Worm (Caenorhabditis elegans): ENCODE measurements around the gene F42H10.6.

Gene F42H10.6

ce11 chrIII:8504176-8504763 is 24.0 kb upstream of the F42H10.6 start:
- TF ChIP-seq ttx-3 (tag; optimal IDR thresholded peaks at IDR 0.05) (no peak), pax-1 (tag; optimal IDR thresholded peaks at IDR 0.05) (no peak), ceh-31 (tag; optimal IDR thresholded peaks at IDR 0.05) (no peak), ceh-45 (GFP tag; IDR thresholded peaks at IDR 0.05) (no peak), tbx-7 (tag; optimal IDR thresholded peaks at IDR 0.05) (no peak), hlh-8 (tag; optimal IDR thresholded peaks at IDR 0.05) (no peak), ztf-16 (tag; optimal IDR thresholded peaks at IDR 0.05) (no peak), C08G9.2 (tag; optimal IDR thresholded peaks at IDR 0.05) (no peak), dve-1 (tag; optimal IDR thresholded peaks at IDR 0.05) (no peak), pha-2 (tag; optimal IDR thresholded peaks at IDR 0.05) (no peak), gmeb-2 (tag; optimal IDR thresholded peaks at IDR 0.05) (no peak), pqm-1 (tag; optimal IDR thresholded peaks at IDR 0.05) (no peak), pros-1 (tag; optimal IDR thresholded peaks at IDR 0.05) (no peak), ceh-18 (tag; optimal IDR thresholded peaks at IDR 0.05) (no peak), hlh-30 (tag; optimal IDR thresholded peaks at IDR 0.05; ENCODE audit: insufficient read depth) (no peak), Y22D7AL.16 (tag; optimal IDR thresholded peaks at IDR 0.05) (no peak), ceh-24 (tag; optimal IDR thresholded peaks at IDR 0.05) (no peak), ceh-22 (tag; optimal IDR thresholded peaks at IDR 0.05) (no peak)

ce11 chrIII:8503341-8503740 is 23.1 kb upstream of the F42H10.6 start:
- peak; percentile 34 for TF ChIP-seq nfya-1 (tag; optimal IDR thresholded peaks at IDR 0.05)
- peak; percentile 61 for TF ChIP-seq ceh-31 (tag; optimal IDR thresholded peaks at IDR 0.05)
- no peak for TF ChIP-seq fax-1 (tag; optimal IDR thresholded peaks at IDR 0.05)
- peak; percentile 10 for TF ChIP-seq pros-1 (tag; optimal IDR thresholded peaks at IDR 0.05)

- TF ChIP-seq hlh-15 (tag; optimal IDR thresholded peaks at IDR 0.05) = no peak
- TF ChIP-seq npax-4 (tag; optimal IDR thresholded peaks at IDR 0.05) = no peak
- TF ChIP-seq lim-6 (tag; optimal IDR thresholded peaks at IDR 0.05) = no peak
- TF ChIP-seq Y22D7AL.16 (tag; optimal IDR thresholded peaks at IDR 0.05) = no peak
- TF ChIP-seq nhr-11 (tag; optimal IDR thresholded peaks at IDR 0.05) = no peak
- no peak for TF ChIP-seq fax-1 (tag; optimal IDR thresholded peaks at IDR 0.05)
- TF ChIP-seq ceh-22 (tag; optimal IDR thresholded peaks at IDR 0.05) = no peak
- TF ChIP-seq ceh-18 (tag; optimal IDR thresholded peaks at IDR 0.05) = no peak
- TF ChIP-seq elt-4 (tag; optimal IDR thresholded peaks at IDR 0.05) = no peak
- no peak for TF ChIP-seq mec-3 (tag; optimal IDR thresholded peaks at IDR 0.05; ENCODE audit: borderline replicate concordance)
- no peak for TF ChIP-seq eyg-1 (tag; optimal IDR thresholded peaks at IDR 0.05)
- no peak for TF ChIP-seq T23F11.4 (GFP tag; optimal IDR thresholded peaks at IDR 0.05)
- TF ChIP-seq lin-11 (tag; optimal IDR thresholded peaks at IDR 0.05) = no peak
- TF ChIP-seq che-1 (tag; optimal IDR thresholded peaks at IDR 0.05) = no peak
- TF ChIP-seq odd-2 (tag; optimal IDR thresholded peaks at IDR 0.05) = no peak
- TF ChIP-seq K02D7.2 (tag; optimal IDR thresholded peaks at IDR 0.05) = no peak
- no peak for TF ChIP-seq hlh-30 (tag; optimal IDR thresholded peaks at IDR 0.05; ENCODE audit: insufficient read depth)
- TF ChIP-seq ahr-1 (tag; optimal IDR thresholded peaks at IDR 0.05) = no peak
- no peak for TF ChIP-seq ceh-31 (tag; optimal IDR thresholded peaks at IDR 0.05)
Observed at ce11 chrIII:8494708-8495107, 14.5 kb upstream of the F42H10.6 start, which contains the start of gene pac-1. Gene pac-1 (plus strand): TSS chrIII:8495008.

ce11 chrIII:8491945-8492344 is 11.7 kb upstream of the F42H10.6 start:
- TF ChIP-seq K02D7.2 (tag; optimal IDR thresholded peaks at IDR 0.05) (no peak), sox-4 (tag; optimal IDR thresholded peaks at IDR 0.05) (no peak), Y22D7AL.16 (tag; optimal IDR thresholded peaks at IDR 0.05) (no peak), lim-6 (tag; optimal IDR thresholded peaks at IDR 0.05) (no peak), hlh-8 (tag; optimal IDR thresholded peaks at IDR 0.05) (no peak), ceh-14 (tag; optimal IDR thresholded peaks at IDR 0.05) (no peak)
